Fruit fly (Drosophila melanogaster): Measurements from ENCODE around the gene Atg17.

Atg17 gene

DNA sequence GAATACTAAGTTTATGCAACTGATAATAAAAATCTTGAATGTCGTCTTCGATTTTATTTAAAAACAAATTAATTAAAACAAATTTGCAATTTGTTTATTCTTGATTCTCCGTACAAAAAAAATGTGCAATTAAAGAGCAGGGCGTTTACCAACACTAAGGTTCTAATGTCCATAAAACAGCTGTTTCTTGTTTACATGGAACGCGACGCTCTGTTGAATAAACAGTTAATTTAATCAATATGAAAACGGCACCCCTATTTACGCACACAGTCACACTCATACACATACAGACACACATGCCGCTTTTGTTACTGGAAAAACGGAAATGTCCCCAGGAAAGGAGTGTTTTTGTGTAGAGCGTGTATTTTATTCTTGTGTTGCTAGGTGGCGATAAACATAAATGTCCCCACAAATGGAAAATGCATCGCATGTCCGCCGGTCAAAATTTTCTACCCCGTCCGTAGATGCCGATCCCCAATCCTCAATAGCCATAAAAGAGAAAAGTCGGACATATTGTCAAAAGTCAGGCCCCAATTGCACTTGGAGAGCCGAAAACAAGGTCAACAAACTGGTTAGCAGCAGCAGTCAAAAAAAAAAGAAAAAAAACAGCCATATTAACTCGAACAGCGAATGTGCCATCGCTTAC, 46.4 kb upstream of the Atg17 start (continued):
- TF ChIP-seq ara (GFP tag; IDR thresholded peaks at IDR 0.05) (no peak), NK7.1 (GFP tag; optimal IDR thresholded peaks at IDR 0.05) (peak; percentile 75), CG9797 (GFP tag; optimal IDR thresholded peaks at IDR 0.05) (peak; percentile 1), odd (GFP tag; optimal IDR thresholded peaks at IDR 0.05) (peak; percentile 83), CG10267 (tag; optimal IDR thresholded peaks at IDR 0.05) (peak; percentile 97), dati (GFP tag; IDR thresholded peaks at IDR 0.05) (no peak), org-1 (GFP tag; optimal IDR thresholded peaks at IDR 0.05) (peak; percentile 69), CG10565 (GFP tag; optimal IDR thresholded peaks at IDR 0.05) (no peak), Bgb (GFP tag; IDR thresholded peaks at IDR 0.05; ENCODE audit: partially characterized antibody) (no peak), ci (GFP tag; IDR thresholded peaks at IDR 0.05) (no peak), Fer2 (tag; optimal IDR thresholded peaks at IDR 0.05) (peak; percentile 39), CG3847 (GFP tag; IDR thresholded peaks at IDR 0.05) (no peak), Sry-β (GFP tag; optimal IDR thresholded peaks at IDR 0.05) (peak; percentile 65), gfzf (GFP tag; optimal IDR thresholded peaks at IDR 0.05) (peak; percentile 9), Lpt (GFP tag; optimal IDR thresholded peaks at IDR 0.05) (no peak), exex (tag; optimal IDR thresholded peaks at IDR 0.05) (peak; percentile 79), CG1647 (GFP tag; optimal IDR thresholded peaks at IDR 0.05) (peak; percentile 74), B-H2 (GFP tag; optimal IDR thresholded peaks at IDR 0.05) (peak; percentile 85), Taf1 (GFP tag; IDR thresholded peaks at IDR 0.05) (no peak), tx (GFP tag; optimal IDR thresholded peaks at IDR 0.05) (no peak), CG9437 (GFP tag; optimal IDR thresholded peaks at IDR 0.05) (peak; percentile 37), CG8765 (GFP tag; IDR thresholded peaks at IDR 0.05) (no peak), twi (tag; optimal IDR thresholded peaks at IDR 0.05) (peak; percentile 72), Kr (GFP tag; optimal IDR thresholded peaks at IDR 0.05) (peak; percentile 77), CG1529 (GFP tag; optimal IDR thresholded peaks at IDR 0.05) (peak; percentile 79), mirr (GFP tag; optimal IDR thresholded peaks at IDR 0.05) (peak; percentile 90), CG6175 (GFP tag; IDR thresholded peaks at IDR 0.05) (no peak), cas (GFP tag; IDR thresholded peaks at IDR 0.05) (no peak), unpg (GFP tag; optimal IDR thresholded peaks at IDR 0.05) (peak; percentile 74), Mrtf (GFP tag; IDR thresholded peaks at IDR 0.05) (no peak), ash1 (GFP tag; optimal IDR thresholded peaks at IDR 0.05) (peak; percentile 86), CG1603 (tag; optimal IDR thresholded peaks at IDR 0.05) (peak; percentile 81), sna (GFP tag; IDR thresholded peaks at IDR 0.05; ENCODE audit: partially characterized antibody) (no peak), CG7786 (GFP tag; optimal IDR thresholded peaks at IDR 0.05) (peak; percentile 50), CG7987 (GFP tag; optimal IDR thresholded peaks at IDR 0.05) (peak; percentile 90), kah (GFP tag; optimal IDR thresholded peaks at IDR 0.05) (peak; percentile 63), wdn (GFP tag; IDR thresholded peaks at IDR 0.05) (no peak), Ravus (GFP tag; IDR thresholded peaks at IDR 0.05) (no peak), CG13287 (GFP tag; IDR thresholded peaks at IDR 0.05; ENCODE audit: partially characterized antibody) (no peak), h (optimal IDR thresholded peaks at IDR 0.05) (no peak), zf30C (GFP tag; optimal IDR thresholded peaks at IDR 0.05) (peak; percentile 44), CG18619 (GFP tag; optimal IDR thresholded peaks at IDR 0.05) (peak; percentile 76), bowl (GFP tag; IDR thresholded peaks at IDR 0.05) (no peak), CG11398 (GFP tag; optimal IDR thresholded peaks at IDR 0.05) (peak; percentile 80), CG10366 (GFP tag; IDR thresholded peaks at IDR 0.05) (no peak), zen2 (GFP tag; IDR thresholded peaks at IDR 0.05; ENCODE audit: partially characterized antibody) (no peak), CG4707 (GFP tag; optimal IDR thresholded peaks at IDR 0.05) (peak; percentile 89), CG17829 (tag; optimal IDR thresholded peaks at IDR 0.05) (peak; percentile 64), CG6683 (GFP tag; optimal IDR thresholded peaks at IDR 0.05) (peak; percentile 70), dan (GFP tag; IDR thresholded peaks at IDR 0.05) (no peak), stwl (tag; optimal IDR thresholded peaks at IDR 0.05) (peak; percentile 86)
